Worm (Caenorhabditis elegans) whole organism, L1 larva: ENCODE results near the gene C27F2.4.

ENCODE experiments used
- C04F5.9 ChIP-seq: sonication (generic microtip); optimal IDR thresholded peaks from 2 replicates; lab custom pipeline; 2016; ENCODE audit warnings: missing genetic modification characterization, missing compliant biosample characterization
- C16A3.4 ChIP-seq: fragments of 150-350 bp; optimal IDR thresholded peaks from 2 replicates; lab custom pipeline; 2014; ENCODE audit warnings: missing biosample characterization, missing genetic modification characterization
- C34B4.2 ChIP-seq: sonication (generic microtip); optimal IDR thresholded peaks from 2 replicates; lab custom pipeline; 2017; ENCODE audit warnings: mild to moderate bottlenecking, missing genetic modification characterization, missing compliant biosample characterization
- F16B12.6 ChIP-seq: fragments of 150-350 bp; optimal IDR thresholded peaks from 2 replicates; lab custom pipeline; 2014; ENCODE audit warnings: missing biosample characterization, missing genetic modification characterization
- Y116A8C.19 ChIP-seq: sonication (generic microtip); optimal IDR thresholded peaks from 2 replicates; lab custom pipeline; 2016; ENCODE audit warnings: missing compliant biosample characterization, missing genetic modification characterization, borderline replicate concordance
- aha-1 ChIP-seq: fragments of 150-350 bp; optimal IDR thresholded peaks from 2 replicates; lab custom pipeline; 2014; ENCODE audit warnings: missing biosample characterization, missing genetic modification characterization
- ama-1 ChIP-seq: fragments of 150-350 bp; optimal IDR thresholded peaks from 2 replicates; lab custom pipeline; 2014
- ceh-63 ChIP-seq: fragments of 200-800 bp; sonication (Bioruptor generic); optimal IDR thresholded peaks from 2 replicates; lab custom pipeline; 2018; ENCODE audit warnings: mild to moderate bottlenecking, missing genetic modification characterization, missing compliant biosample characterization
- ceh-8 ChIP-seq: fragments of 200-800 bp; sonication (Bioruptor generic); optimal IDR thresholded peaks from 2 replicates; lab custom pipeline; 2018; ENCODE audit warnings: mild to moderate bottlenecking, missing genetic modification characterization, moderate library complexity, missing compliant biosample characterization
- ceh-82 ChIP-seq, 3 experiments: fragments of 150-350 bp in 1 of 3; sonication (generic microtip) in 2 of 3; optimal IDR thresholded peaks; 2 replicates each; lab custom pipeline; 2014 to 2017; ENCODE audit warnings: missing biosample characterization in 3 of 3, missing genetic modification characterization in 3 of 3
- ceh-88 ChIP-seq: fragments of 200-800 bp; sonication (Bioruptor generic); IDR thresholded peaks from 2 replicates; pipeline ENCODE4 v1.3.6; 2022; ENCODE audit warnings: missing genetic modification characterization, missing compliant biosample characterization
- ceh-90 ChIP-seq: sonication (generic microtip); optimal IDR thresholded peaks from 2 replicates; lab custom pipeline; 2016; ENCODE audit warnings: missing genetic modification characterization, missing compliant biosample characterization
- ces-1 ChIP-seq: fragments of 150-350 bp; optimal IDR thresholded peaks from 2 replicates; lab custom pipeline; 2014; ENCODE audit warnings: missing biosample characterization, missing genetic modification reagents, missing genetic modification characterization
- efl-3 ChIP-seq: fragments of 200-800 bp; sonication (Bioruptor generic); optimal IDR thresholded peaks from 2 replicates; lab custom pipeline; 2018; ENCODE audit warnings: mild to moderate bottlenecking, missing genetic modification characterization, missing compliant biosample characterization
- elt-3 ChIP-seq, 6 experiments: fragments of 150-350 bp in 1 of 6; sonication (generic microtip); optimal IDR thresholded peaks; 2 replicates each; lab custom pipeline; 2017 to 2018; ENCODE audit warnings: missing biosample characterization in 6 of 6, missing genetic modification characterization in 6 of 6, inconsistent platforms in 1 of 6
- ets-5 ChIP-seq: fragments of 200-800 bp; sonication (Bioruptor generic); IDR thresholded peaks from 2 replicates; pipeline ENCODE4 v1.3.6; 2022; ENCODE audit warnings: missing genetic modification characterization, missing compliant biosample characterization
- fkh-4 ChIP-seq: sonication (generic microtip); optimal IDR thresholded peaks from 2 replicates; lab custom pipeline; 2016; ENCODE audit warnings: missing compliant biosample characterization, missing genetic modification characterization, borderline replicate concordance
- grh-1 ChIP-seq: fragments of 200-800 bp; sonication (Bioruptor generic); IDR thresholded peaks from 2 replicates; pipeline ENCODE4 v1.3.6; 2022; ENCODE audit warnings: missing genetic modification reagents, missing genetic modification characterization, missing compliant biosample characterization
- hlh-17 ChIP-seq: fragments of 200-800 bp; sonication (Bioruptor generic); optimal IDR thresholded peaks from 2 replicates; lab custom pipeline; 2018; ENCODE audit warnings: missing genetic modification characterization, mild to moderate bottlenecking, missing compliant biosample characterization, moderate library complexity, borderline replicate concordance
- hlh-4 ChIP-seq: sonication (generic microtip); optimal IDR thresholded peaks from 2 replicates; lab custom pipeline; 2016; ENCODE audit warnings: mild to moderate bottlenecking, missing genetic modification characterization, missing compliant biosample characterization
- hpl-2 ChIP-seq: fragments of 150-350 bp; optimal IDR thresholded peaks from 2 replicates; lab custom pipeline; 2014; ENCODE audit warnings: missing biosample characterization, missing genetic modification reagents, missing genetic modification characterization
- isw-1 ChIP-seq: fragments of 200-800 bp; sonication (Bioruptor generic); IDR thresholded peaks from 2 replicates; pipeline ENCODE4 v1.3.6; 2022; ENCODE audit warnings: missing genetic modification characterization, missing compliant biosample characterization
- jun-1 ChIP-seq: fragments of 150-350 bp; optimal IDR thresholded peaks from 2 replicates; lab custom pipeline; 2014; ENCODE audit warnings: missing biosample characterization, missing genetic modification reagents, missing genetic modification characterization
- lin-13 ChIP-seq: fragments of 150-350 bp; optimal IDR thresholded peaks from 2 replicates; lab custom pipeline; 2014; ENCODE audit warnings: missing biosample characterization, missing genetic modification reagents, missing genetic modification characterization
- lin-14 ChIP-seq: fragments of 200-800 bp; sonication (Bioruptor generic); optimal IDR thresholded peaks from 2 replicates; lab custom pipeline; 2018; ENCODE audit warnings: mild to moderate bottlenecking, missing genetic modification characterization, moderate library complexity, missing compliant biosample characterization
- lin-39 ChIP-seq: fragments of 150-350 bp; optimal IDR thresholded peaks from 2 replicates; lab custom pipeline; 2014; ENCODE audit warnings: missing biosample characterization, missing genetic modification reagents, missing genetic modification characterization
- mef-2 ChIP-seq: fragments of 150-350 bp; optimal IDR thresholded peaks from 2 replicates; lab custom pipeline; 2014; ENCODE audit warnings: missing biosample characterization, missing genetic modification characterization
- mep-1 ChIP-seq: fragments of 150-350 bp; optimal IDR thresholded peaks from 2 replicates; lab custom pipeline; 2014; ENCODE audit warnings: missing biosample characterization, missing genetic modification characterization
- nhr-12 ChIP-seq: sonication (generic microtip); optimal IDR thresholded peaks from 2 replicates; lab custom pipeline; 2017; ENCODE audit warnings: missing biosample characterization, missing genetic modification characterization
- nhr-20 ChIP-seq: sonication (generic microtip); optimal IDR thresholded peaks from 2 replicates; lab custom pipeline; 2016; ENCODE audit warnings: mild to moderate bottlenecking, missing genetic modification characterization, missing compliant biosample characterization
- nhr-237 ChIP-seq: fragments of 150-350 bp; optimal IDR thresholded peaks from 2 replicates; lab custom pipeline; 2014; ENCODE audit warnings: missing biosample characterization, missing genetic modification characterization
- nhr-28 ChIP-seq: fragments of 150-350 bp; optimal IDR thresholded peaks from 2 replicates; lab custom pipeline; 2014; ENCODE audit warnings: missing biosample characterization, missing genetic modification characterization
- nhr-47 ChIP-seq: sonication (generic microtip); optimal IDR thresholded peaks from 2 replicates; lab custom pipeline; 2016; ENCODE audit warnings: mild to moderate bottlenecking, missing genetic modification characterization, moderate library complexity, missing compliant biosample characterization
- nhr-77 ChIP-seq: fragments of 150-350 bp; optimal IDR thresholded peaks from 2 replicates; lab custom pipeline; 2014; ENCODE audit warnings: missing biosample characterization, missing genetic modification characterization
- nhr-84 ChIP-seq: sonication (generic microtip); optimal IDR thresholded peaks from 2 replicates; lab custom pipeline; 2017; ENCODE audit warnings: missing biosample characterization, missing genetic modification characterization
- nhr-85 ChIP-seq: sonication (generic microtip); peaks from one replicate; lab custom pipeline; 2016; ENCODE audit warnings: missing genetic modification characterization, inconsistent platforms, missing compliant biosample characterization
- nhr-90 ChIP-seq: sonication (generic microtip); optimal IDR thresholded peaks from 2 replicates; lab custom pipeline; 2016; ENCODE audit warnings: mild to moderate bottlenecking, missing genetic modification characterization, missing compliant biosample characterization; ENCODE audit not compliant: poor library complexity
- pag-3 ChIP-seq: sonication (generic microtip); optimal IDR thresholded peaks from 2 replicates; lab custom pipeline; 2017; ENCODE audit warnings: missing genetic modification characterization, mild to moderate bottlenecking, missing compliant biosample characterization, antibody characterized with exemption, borderline replicate concordance; ENCODE audit not compliant: insufficient read depth
- pax-3 ChIP-seq: fragments of 200-800 bp; sonication (Bioruptor generic); optimal IDR thresholded peaks from 2 replicates; lab custom pipeline; 2018; ENCODE audit warnings: mild to moderate bottlenecking, missing genetic modification characterization, moderate library complexity, missing compliant biosample characterization
- rnt-1 ChIP-seq: sonication (generic microtip); optimal IDR thresholded peaks from 2 replicates; lab custom pipeline; 2016; ENCODE audit warnings: mild to moderate bottlenecking, missing genetic modification characterization, moderate library complexity, missing compliant biosample characterization
- skn-1 ChIP-seq: fragments of 150-350 bp; optimal IDR thresholded peaks from 2 replicates; lab custom pipeline; 2014; ENCODE audit warnings: missing biosample characterization, missing genetic modification characterization
- snpc-4 ChIP-seq: fragments of 150-350 bp; optimal IDR thresholded peaks from 2 replicates; lab custom pipeline; 2014; ENCODE audit warnings: missing biosample characterization, missing genetic modification characterization
- snu-23 ChIP-seq: sonication (generic microtip); optimal IDR thresholded peaks from 2 replicates; lab custom pipeline; 2016; ENCODE audit warnings: missing genetic modification characterization, missing compliant biosample characterization
- sptf-1 ChIP-seq: fragments of 150-350 bp; optimal IDR thresholded peaks from 2 replicates; lab custom pipeline; 2014; ENCODE audit warnings: missing biosample characterization, missing genetic modification characterization
- sup-37 ChIP-seq: fragments of 200-800 bp; sonication (Bioruptor generic); optimal IDR thresholded peaks from 2 replicates; lab custom pipeline; 2018; ENCODE audit warnings: mild to moderate bottlenecking, missing genetic modification characterization, missing compliant biosample characterization
- tbx-2 ChIP-seq: sonication (generic microtip); optimal IDR thresholded peaks from 2 replicates; lab custom pipeline; 2016; ENCODE audit warnings: missing genetic modification characterization, missing compliant biosample characterization
- tlp-1 ChIP-seq: fragments of 150-350 bp; optimal IDR thresholded peaks from 2 replicates; lab custom pipeline; 2014; ENCODE audit warnings: missing biosample characterization, missing genetic modification characterization
- unc-130 ChIP-seq: fragments of 150-350 bp; optimal IDR thresholded peaks from 2 replicates; lab custom pipeline; 2017; ENCODE audit warnings: missing biosample characterization, missing genetic modification characterization, inconsistent platforms
- unc-30 ChIP-seq: sonication (generic microtip); optimal IDR thresholded peaks from 2 replicates; lab custom pipeline; 2017; ENCODE audit warnings: missing biosample characterization, missing genetic modification characterization
- unc-62 ChIP-seq: fragments of 150-350 bp; optimal IDR thresholded peaks from 2 replicates; lab custom pipeline; 2014; ENCODE audit warnings: missing biosample characterization, missing genetic modification reagents, missing genetic modification characterization
- unc-86 ChIP-seq: sonication (generic microtip); optimal IDR thresholded peaks from 2 replicates; lab custom pipeline; 2016; ENCODE audit warnings: missing genetic modification characterization, missing compliant biosample characterization
- xbp-1 ChIP-seq: sonication (generic microtip); optimal IDR thresholded peaks from 2 replicates; lab custom pipeline; 2016; ENCODE audit warnings: missing genetic modification characterization, missing compliant biosample characterization
- zag-1 ChIP-seq: fragments of 150-350 bp; optimal IDR thresholded peaks from 2 replicates; lab custom pipeline; 2014; ENCODE audit warnings: missing biosample characterization, missing genetic modification characterization
- zip-4 ChIP-seq: fragments of 200-800 bp; sonication (Bioruptor generic); optimal IDR thresholded peaks from 2 replicates; lab custom pipeline; 2018; ENCODE audit warnings: mild to moderate bottlenecking, missing genetic modification characterization, moderate library complexity, missing compliant biosample characterization

Gene C27F2.4

DNA sequence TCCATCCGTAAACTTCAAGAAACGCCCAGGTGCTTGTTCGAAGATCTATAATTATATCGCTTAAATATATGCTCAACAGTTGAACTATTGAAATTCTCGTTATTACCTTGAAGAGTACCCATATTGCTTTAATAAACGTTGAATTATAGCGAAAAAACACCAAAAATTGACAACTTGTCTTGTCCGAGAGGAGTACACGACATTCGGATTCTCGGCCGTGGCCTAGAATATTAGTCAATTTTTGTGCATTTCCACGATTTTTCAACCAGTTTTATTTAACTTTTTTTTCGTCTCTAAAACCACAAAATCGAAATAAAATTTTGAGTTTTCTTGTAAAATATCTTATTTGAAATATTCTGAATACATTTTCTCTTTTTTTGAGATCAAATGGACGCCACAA, 47.8 kb downstream of the C27F2.4 start, which contains the start of the genes F26F4.9 and cee-1:
F26F4.9 (minus strand) TSS at position 205 of the 400 bp plus-strand sequence.
cee-1 (plus strand) TSS at position 383 of the 400 bp plus-strand sequence.
- TF ChIP-seq isw-1 (GFP tag; lab: Robert Waterston, UW) (peak; percentile 35), efl-3 (no peak), lin-39 (tag; lab: Kevin White, UChicago) (no peak), pag-3 (tag; lab: Kevin White, UChicago) (no peak), nhr-47 (peak; percentile 82), ceh-90 (tag; lab: Kevin White, UChicago) (peak; percentile 90), C34B4.2 (tag; lab: Kevin White, UChicago) (no peak), ceh-8 (GFP tag; lab: Kevin White, UChicago) (no peak), hlh-17 (no peak), snu-23 (peak; percentile 75), nhr-77 (no peak), xbp-1 (tag; lab: Kevin White, UChicago) (peak; percentile 78), nhr-84 (no peak), ceh-82 (tag; optimal IDR thresholded peaks at IDR 0.05; lab: Kevin White, UChicago) (peak in 2 of 3 experiments; percentile 19 to 47), aha-1 (tag; lab: Kevin White, UChicago) (no peak), nhr-28 (tag; lab: Kevin White, UChicago) (no peak), Y116A8C.19 (tag; lab: Kevin White, UChicago) (peak; percentile 73), grh-1 (GFP tag; lab: Robert Waterston, UW) (no peak), pax-3 (peak; percentile 76), lin-13 (GFP tag; lab: Kevin White, UChicago) (peak; percentile 21), hpl-2 (GFP tag; lab: Kevin White, UChicago) (no peak), nhr-237 (tag; lab: Kevin White, UChicago) (no peak), mef-2 (tag; lab: Kevin White, UChicago) (no peak), zip-4 (GFP tag; lab: Kevin White, UChicago) (peak; percentile 8), lin-14 (GFP tag; lab: Kevin White, UChicago) (peak; percentile 71), rnt-1 (tag; lab: Kevin White, UChicago) (peak; percentile 96), nhr-20 (tag; lab: Kevin White, UChicago) (peak; percentile 74), sup-37 (GFP tag; lab: Kevin White, UChicago) (no peak), nhr-90 (tag; lab: Kevin White, UChicago) (peak; percentile 84), ces-1 (GFP tag; lab: Kevin White, UChicago) (no peak), F16B12.6 (tag; lab: Kevin White, UChicago) (peak; percentile 40), elt-3 (tag; optimal IDR thresholded peaks at IDR 0.05; lab: Kevin White, UChicago) (peak in 1 of 6 experiments; percentile 14), unc-62 (GFP tag; lab: Kevin White, UChicago) (no peak), ceh-88 (GFP tag; lab: Robert Waterston, UW) (no peak), sptf-1 (no peak), C16A3.4 (peak; percentile 35), ceh-63 (GFP tag; lab: Kevin White, UChicago) (no peak), mep-1 (tag; lab: Kevin White, UChicago) (peak; percentile 84), nhr-12 (tag; lab: Kevin White, UChicago) (no peak), unc-130 (no peak), jun-1 (tag; lab: Kevin White, UChicago) (no peak), unc-86 (tag; lab: Kevin White, UChicago) (peak; percentile 32), C04F5.9 (peak; percentile 66), ama-1 (lab: Kevin White, UChicago) (no peak), tlp-1 (tag; lab: Kevin White, UChicago) (no peak), zag-1 (tag; lab: Kevin White, UChicago) (no peak), tbx-2 (tag; lab: Kevin White, UChicago) (peak; percentile 82), snpc-4 (tag; lab: Kevin White, UChicago) (no peak), skn-1 (tag; lab: Kevin White, UChicago) (peak; percentile 22), unc-30 (tag; lab: Kevin White, UChicago) (no peak), ets-5 (no peak), hlh-4 (peak; percentile 22), fkh-4 (tag; lab: Kevin White, UChicago) (peak; percentile 91), nhr-85 (tag; lab: Kevin White, UChicago) (peak; percentile 82)
